Fruit fly (Drosophila melanogaster) whole organism, larva: ENCODE results near the gene CG31207.

Experiments used
- noc ChIP-seq: fragments of 200-800 bp; sonication (Bioruptor generic); optimal IDR thresholded peaks from 3 replicates; lab custom pipeline; 2019; ENCODE audit warnings: missing biosample characterization, mild to moderate bottlenecking, missing genetic modification characterization, moderate library complexity

The CG31207 gene

DNA sequence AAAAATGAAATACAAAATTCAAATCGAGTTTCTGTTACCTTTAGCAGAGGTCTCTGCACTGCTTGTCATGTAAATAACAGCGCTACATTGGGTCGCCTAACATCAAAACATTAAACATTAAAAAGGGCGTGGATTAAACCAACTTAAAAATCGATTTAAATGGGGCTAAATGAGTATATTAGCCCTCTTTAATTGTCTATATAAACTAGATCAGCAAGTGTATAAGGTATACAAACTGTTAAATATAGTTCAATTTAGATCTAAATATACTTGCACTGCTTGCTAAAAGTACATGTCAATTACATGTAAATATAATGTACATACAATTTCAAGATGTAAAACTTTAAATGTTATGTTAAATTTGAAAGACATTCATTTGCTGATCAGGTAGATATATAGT is 22.9 kb upstream of the CG31207 start:
- TF ChIP-seq noc: no peak

DNA sequence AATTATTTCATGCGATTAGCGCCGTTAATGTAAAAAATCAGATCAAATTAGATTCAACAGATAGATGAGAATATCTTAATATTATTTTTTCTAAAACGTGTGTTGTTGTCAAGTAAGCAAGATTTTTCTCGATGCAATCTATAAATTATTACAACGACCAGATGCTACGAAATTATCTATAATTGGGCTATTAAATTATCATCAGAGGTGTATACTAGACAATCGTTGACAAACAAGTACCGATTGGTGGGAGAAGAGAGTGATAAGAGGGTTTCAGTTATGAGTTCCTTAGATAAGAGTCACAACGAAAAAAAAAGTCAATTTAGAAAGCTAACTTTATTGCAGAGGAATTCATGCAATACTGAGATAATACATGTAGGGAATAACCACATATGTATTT is 20.7 kb upstream of the CG31207 start:
- TF ChIP-seq noc: no peak

DNA sequence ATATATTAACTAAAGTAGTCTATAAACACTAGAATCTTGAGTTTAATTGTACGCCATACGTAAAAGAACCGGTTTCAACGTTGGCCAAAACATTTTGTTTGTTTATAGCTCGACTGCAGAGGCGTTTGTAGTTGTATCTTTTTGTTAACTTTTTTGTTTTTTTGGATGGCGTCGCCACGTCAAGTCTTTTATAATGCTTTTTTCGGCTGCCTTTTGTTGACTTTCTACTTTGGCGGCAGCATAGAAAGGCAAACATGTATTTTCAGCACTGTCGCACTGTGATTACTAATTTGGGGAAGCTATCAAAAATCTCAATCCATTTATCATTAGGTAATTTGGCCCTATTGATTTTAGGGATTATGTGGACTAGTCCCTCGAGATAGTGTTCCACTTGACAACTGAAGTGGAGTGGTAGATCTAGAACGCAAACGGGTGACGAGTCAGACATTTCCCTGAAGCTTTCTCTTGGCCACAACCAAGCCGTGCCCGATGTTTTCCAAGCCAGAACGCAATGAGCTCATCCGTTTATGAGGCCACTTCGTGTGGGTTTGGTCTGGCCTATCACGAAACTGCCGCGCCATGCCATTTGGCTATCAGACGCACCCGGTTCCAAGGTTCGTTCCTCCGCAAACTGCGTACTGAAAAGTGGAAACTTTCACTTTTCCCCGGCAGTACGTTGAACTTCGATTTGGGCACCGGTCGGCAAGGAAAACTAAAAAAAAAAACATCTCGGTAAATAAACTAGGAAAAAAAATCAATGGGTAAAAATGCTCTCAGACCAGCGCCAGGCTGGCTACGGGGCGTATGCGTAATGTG is 19.9 kb upstream of the CG31207 start:
- TF ChIP-seq noc: no peak

DNA sequence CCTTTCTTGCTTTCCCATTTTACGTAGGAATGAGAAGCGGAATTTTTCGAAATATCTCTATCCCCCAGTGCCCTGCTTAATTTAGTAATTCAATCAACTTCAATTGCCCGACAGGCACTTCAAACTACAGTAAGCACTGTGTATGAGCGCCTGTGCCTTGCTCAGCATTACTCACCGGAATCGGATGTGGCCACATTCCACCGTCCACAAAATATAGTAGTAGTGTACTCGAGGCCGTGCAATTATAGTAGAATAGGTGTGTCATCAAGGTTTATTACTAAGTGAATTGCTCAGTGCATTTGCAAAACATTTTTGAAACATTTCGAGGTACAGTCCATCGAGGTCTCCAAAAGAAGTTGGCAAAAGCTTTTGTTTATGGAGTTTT is 18.9 kb upstream of the CG31207 start:
- TF ChIP-seq noc: no peak

DNA sequence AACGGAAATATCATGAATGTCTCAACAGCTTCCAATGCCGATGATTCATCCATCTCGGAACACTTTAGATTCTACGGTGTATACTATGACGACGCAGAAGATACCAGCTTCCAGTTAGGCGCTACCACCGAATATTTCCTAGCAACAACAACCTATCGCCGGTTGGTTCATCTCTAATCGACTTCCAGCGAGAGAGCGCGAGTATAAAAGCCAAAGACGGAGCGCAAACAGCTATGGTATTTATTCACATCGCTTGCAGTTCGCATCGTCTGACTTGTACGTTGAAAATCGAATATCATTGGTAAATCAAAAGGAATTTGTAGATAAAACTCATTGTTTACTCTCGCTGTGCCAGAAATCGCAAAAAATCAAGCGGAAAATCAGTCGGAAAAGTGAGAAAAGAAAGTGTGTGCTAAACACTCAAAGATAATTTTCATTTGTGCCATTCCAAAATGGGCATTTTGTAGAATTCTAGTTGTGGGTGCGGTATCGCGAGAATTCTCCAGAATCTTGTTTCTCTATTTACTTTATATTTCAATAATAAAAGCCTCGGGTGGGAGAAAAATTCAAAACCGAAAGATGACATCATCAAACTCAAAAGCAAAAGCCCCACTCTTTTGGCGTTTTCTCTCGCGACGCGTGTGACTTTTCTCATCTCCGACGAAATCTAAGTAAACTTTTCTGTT is 18.3 kb upstream of the CG31207 start, which contains the start of gene AnxB9:
TSS of gene AnxB9 (plus strand) at position 232 of the 686 bp plus-strand sequence.
- peak; percentile 60 for TF ChIP-seq noc

DNA sequence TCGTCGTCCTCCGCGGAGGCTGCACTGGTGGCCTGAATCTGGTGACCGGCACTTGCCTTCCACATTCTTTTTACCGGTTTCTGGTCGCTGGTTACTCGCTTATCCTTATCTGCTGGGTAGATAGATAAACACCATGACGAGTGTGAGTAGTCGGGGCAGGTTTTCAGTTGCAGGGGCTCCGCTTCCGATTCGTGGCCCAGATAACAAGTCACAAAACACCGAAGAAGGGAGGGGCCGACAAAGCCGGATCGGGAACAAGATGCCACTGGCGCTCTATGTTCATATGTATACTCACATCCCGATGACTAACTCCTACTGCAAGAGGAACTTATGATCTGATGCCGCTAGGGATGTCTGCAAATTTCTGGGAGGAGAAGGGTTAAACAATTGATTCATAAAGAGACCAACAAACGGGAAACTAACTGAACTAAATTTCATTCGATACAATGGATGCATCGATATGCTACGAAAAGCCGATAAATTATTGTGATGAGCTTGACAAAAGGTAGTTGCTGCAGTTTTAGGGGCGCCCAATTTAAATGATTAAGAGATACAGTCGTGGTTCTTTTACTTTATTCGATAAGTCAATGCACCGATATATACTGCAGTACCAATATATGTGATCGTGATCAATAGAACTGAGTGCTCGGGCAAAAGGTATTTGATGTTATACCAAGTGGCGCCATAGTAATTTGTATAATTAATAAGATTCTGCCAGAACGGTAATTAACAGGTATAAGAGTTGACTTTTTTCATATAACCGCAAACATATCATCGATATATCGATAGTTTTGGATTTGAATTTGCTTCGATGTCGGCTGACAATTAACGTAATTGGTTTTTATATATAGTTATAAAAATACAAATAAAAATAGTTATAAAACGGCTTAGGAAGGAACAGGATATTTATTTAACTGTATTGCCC is 17.4 kb upstream of the CG31207 start, which contains the start of gene Cortactin:
TSS of gene Cortactin (minus strand) at position 472 of the 925 bp plus-strand sequence.
- peak; percentile 9 for TF ChIP-seq noc

DNA sequence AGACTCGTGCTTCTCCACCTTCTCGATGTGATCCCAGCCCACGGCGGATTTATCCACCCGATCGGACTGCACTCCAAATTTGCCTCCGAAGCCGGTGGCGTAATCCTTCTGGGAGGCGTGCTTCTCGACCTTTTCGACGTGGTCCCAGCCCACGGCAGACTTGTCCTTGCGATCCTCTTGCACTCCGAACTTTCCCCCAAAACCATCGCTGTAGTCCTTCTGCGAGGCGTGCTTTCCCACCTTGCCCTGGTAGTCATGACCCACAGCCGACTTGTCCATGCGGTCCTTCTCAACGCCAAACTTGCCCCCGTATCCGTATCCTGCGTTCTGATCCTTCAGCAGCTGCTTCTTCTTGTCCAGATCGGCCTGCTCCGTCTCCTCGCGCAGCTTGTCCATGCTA is 16.6 kb upstream of the CG31207 start:
- no peak for TF ChIP-seq noc

DNA sequence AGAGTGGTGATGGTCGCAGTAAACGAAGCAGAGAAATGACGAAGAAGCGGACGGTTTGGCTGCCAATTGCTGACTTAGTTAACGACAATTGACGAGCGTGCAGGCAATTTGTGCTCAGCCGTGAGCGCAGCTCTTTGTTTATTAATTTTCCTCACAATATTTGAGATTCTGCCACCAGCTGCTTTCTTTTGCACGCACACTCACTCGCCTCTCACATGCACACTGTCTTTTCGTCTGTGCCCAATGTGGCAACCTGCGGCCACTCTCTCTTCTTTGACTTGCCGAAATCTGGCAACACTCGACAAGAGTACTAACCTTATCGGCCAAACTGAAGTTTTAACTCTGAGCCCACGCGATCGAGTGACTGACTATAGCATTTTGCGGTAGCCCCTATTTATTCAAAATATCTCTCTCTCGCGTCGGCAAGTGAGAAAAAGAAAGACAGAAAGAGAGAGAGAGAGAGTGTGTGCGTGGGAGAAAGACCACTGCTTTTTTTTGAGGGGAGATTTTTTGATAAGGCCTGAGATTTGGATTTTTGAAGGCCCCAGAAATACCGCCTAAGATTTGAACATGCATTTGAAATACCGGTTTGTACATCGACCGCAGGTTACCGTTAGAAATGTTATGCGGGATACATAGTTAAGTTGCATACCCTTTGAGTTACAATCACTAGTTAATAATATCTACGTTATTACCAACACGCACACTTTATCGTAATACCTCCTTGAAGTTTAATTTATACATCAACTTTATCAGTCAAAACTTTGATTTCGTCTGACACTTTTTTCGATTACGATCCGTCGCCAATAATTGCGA is 13.8 kb upstream of the CG31207 start, which contains the start of gene Mvl:
TSS of gene Mvl (minus strand) at position 371 of the 816 bp plus-strand sequence.
- peak; percentile 21 for TF ChIP-seq noc

DNA sequence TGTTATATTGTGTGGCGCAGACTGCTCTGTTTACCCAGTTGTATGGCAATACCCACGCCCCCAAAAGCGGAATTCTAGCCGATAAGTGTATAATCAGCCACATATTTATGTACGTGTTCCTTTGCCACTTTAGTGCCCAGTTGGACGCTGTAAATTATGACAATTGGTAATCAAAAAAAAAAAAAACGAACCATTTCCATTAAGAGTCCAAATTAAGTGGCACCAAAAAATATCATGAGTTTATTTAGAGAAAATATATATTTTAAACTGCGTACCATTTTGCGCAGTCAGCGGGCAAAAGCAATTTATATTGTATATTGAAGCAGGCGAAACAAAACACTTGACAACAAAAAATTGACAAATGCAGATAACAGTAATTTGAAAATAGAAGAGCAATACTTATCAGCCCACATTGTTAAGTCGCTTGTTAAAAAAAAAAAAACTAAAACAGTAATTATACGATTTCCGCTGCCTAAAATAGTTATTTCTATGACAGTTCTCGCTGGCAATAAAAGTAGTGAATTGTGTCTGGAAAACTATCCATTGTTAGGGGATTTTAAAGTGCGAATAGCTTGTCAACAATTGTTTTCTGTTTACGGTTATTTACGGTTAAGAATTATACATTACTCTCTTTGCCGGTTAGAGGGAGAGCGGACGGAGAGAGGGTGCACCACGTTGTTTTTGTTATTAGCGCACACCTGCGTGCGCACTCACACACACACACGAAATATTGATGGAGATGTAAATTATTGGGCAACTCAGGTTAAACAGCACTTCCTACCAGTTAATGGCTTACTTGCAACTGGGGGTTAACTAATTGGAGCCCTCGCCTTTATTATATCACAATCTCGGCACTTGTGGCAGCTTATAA is 12.9 kb upstream of the CG31207 start:
- no peak for TF ChIP-seq noc

DNA sequence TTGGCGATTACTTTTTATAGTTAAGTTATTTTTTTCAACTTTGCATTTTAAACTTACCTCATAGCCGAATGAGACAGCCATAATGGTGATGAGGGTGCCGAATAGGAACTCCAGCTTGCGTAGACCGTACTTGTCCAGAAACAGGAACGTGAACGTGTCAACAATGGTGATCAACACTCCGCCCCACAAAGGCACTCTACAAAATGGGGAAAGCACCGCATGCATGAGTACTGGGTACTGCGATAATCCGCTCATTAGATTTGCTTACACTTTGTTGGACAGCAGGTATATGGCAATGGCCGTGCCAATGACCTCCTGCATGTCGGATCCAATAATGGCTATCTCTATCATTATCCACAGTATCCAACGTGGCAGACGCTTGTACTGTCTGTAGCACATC is 10.7 kb upstream of the CG31207 start:
- TF ChIP-seq noc: no peak

DNA sequence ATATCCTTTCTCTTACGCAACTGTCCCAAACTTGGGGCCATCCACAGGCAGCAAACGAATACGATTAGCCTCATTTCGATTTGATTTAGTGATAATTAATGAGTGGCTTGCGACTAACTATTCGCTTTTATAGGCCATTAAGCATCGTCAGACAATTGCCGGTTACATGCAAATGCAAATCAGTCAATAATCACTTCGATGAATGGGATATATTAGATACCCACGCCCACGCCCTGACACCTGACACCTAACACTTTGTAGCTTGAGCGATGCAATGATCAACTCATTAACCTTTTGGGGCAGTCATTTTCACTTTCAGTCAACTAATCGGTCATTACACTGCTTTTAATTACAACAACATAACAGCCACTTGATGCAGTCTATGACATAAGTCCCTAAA is 4.0 kb upstream of the CG31207 start, which contains the start of gene Jhbp15:
TSS of gene Jhbp15 (minus strand) at position 101 of the 400 bp plus-strand sequence.
- TF ChIP-seq noc: no peak

DNA sequence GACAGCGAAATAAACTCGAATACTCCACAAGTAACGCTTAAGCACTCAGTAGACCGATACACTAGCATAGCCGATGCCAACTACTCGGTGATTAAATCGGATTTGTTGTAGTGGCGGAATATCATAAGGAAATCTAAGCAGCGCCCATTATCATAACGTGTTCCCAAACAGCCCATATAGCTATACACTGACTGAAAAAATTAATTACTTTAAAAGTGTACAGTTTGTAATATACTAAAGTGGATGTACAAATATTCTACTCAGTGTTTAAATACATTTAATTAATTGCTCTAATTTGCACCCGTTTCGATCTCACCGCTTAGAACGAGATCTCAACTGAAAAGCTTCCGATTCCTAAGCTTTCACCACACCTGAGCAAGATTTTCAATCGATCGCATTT is 1.9 kb upstream of the CG31207 start, which contains the start of gene CG7079:
TSS of gene CG7079 (minus strand) at position 101 of the 400 bp plus-strand sequence.
- no peak for TF ChIP-seq noc

DNA sequence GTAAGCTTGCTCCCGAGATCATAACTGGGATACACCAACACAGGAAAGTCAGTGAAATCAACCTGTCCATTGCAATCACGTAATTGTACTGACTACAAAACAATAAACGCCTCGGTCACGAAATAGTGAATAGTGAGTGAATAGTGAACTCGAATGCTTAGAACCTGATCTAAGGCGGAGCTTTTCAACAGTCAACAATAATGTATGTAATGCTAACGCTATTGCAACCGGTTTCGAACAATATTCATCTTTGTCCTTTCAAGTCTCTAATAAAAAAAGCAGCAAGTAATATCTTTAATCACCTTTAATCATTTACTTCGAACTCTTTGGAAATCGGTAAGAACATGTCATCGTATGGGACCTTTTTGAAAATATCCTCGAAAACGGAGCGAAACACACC is 1.1 kb downstream of the CG31207 start, which contains the start of gene CG31189:
TSS of gene CG31189 (minus strand) at position 101 of the 400 bp plus-strand sequence.
- TF ChIP-seq noc: no peak

DNA sequence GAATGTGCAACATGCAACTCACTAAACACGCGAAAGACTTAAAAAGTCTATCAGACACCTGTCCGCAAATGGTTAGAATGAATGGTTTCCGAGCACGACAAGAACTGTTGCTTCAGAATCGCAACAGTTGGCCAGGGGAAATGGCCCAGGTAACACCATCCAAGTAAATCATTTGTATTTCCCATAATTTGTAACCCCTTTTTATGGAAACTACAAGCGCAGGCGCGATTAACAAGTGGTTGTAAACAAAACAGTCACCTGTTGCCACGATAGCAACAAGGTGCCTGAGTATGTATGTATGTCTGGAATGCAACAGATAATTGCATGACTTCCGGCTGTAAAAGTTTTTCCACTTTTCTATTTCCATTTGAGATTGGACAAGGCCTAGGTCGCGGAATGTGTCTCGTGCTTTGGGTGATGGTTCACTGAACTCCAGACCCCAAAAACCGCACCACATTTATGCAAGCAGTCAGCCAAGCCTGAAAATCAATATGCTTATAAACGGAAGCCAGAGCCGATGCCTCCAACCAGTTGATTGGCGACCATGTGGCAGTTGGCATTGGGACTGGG is 3.2 kb downstream of the CG31207 start, which contains the start of gene CG12278:
TSS of gene CG12278 (plus strand) at position 520 of the 570 bp plus-strand sequence.
- no peak for TF ChIP-seq noc
